Worm (Caenorhabditis elegans): ENCODE data around the gene T07D1.3.

T07D1.3 gene

ce11 chrX:2432459-2432858 is 10.7 kb downstream of the T07D1.3 start (continued):
- TF ChIP-seq nhr-11 (tag; optimal IDR thresholded peaks at IDR 0.05) (no peak), fkh-10 (GFP tag; optimal IDR thresholded peaks at IDR 0.05) (no peak), zag-1 (tag; optimal IDR thresholded peaks at IDR 0.05) (no peak), pax-3 (tag; optimal IDR thresholded peaks at IDR 0.05) (no peak)

ce11 chrX:2430317-2430716 is 12.9 kb downstream of the T07D1.3 start:
- no peak for TF ChIP-seq elt-2 (tag; optimal IDR thresholded peaks at IDR 0.05)
- no peak for TF ChIP-seq snpc-4 (tag; optimal IDR thresholded peaks at IDR 0.05)
- no peak for TF ChIP-seq aha-1 (tag; optimal IDR thresholded peaks at IDR 0.05)
- TF ChIP-seq isw-1 (GFP tag; IDR thresholded peaks at IDR 0.05) = no peak
- no peak for TF ChIP-seq xbp-1 (tag; optimal IDR thresholded peaks at IDR 0.05)
- no peak for TF ChIP-seq ceh-90 (tag; optimal IDR thresholded peaks at IDR 0.05)
- TF ChIP-seq snu-23 (GFP tag; optimal IDR thresholded peaks at IDR 0.05) = no peak
- TF ChIP-seq hlh-4 (tag; optimal IDR thresholded peaks at IDR 0.05) = no peak
- no peak for TF ChIP-seq mab-9 (GFP tag; IDR thresholded peaks at IDR 0.05)
- no peak for TF ChIP-seq irx-1 (tag; optimal IDR thresholded peaks at IDR 0.05)
- TF ChIP-seq fkh-4 (tag; optimal IDR thresholded peaks at IDR 0.05; ENCODE audit: borderline replicate concordance) = no peak

DNA sequence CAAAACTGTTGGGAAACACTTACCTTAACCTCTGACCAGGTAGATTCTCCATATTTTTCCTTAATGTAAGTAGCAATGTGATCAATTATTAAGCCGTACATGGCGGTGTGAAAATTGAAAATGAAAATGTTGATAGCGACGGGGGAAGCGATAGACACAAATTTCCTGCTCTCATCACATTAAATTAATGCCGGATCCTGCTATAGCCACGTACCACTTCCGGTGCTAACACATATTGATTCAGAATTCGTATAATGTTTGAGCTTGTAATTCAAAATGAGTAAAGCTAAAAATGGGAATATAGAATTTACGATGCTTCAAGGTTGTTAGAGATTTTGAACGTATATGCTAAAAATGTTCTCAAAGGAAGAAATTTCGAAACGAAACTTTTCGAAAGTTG is 15.8 kb downstream of the T07D1.3 start, which contains the start of gene gcy-31:
TSS of gene gcy-31 (minus strand) at position 101 of the 400 bp plus-strand sequence.
- TF ChIP-seq sptf-1 (tag; optimal IDR thresholded peaks at IDR 0.05) (no peak), egl-13 (tag; optimal IDR thresholded peaks at IDR 0.05) (peak; percentile 25), jun-1 (tag; optimal IDR thresholded peaks at IDR 0.05) (no peak), nhr-12 (tag; optimal IDR thresholded peaks at IDR 0.05) (no peak), mdl-1 (tag; optimal IDR thresholded peaks at IDR 0.05) (no peak)

DNA sequence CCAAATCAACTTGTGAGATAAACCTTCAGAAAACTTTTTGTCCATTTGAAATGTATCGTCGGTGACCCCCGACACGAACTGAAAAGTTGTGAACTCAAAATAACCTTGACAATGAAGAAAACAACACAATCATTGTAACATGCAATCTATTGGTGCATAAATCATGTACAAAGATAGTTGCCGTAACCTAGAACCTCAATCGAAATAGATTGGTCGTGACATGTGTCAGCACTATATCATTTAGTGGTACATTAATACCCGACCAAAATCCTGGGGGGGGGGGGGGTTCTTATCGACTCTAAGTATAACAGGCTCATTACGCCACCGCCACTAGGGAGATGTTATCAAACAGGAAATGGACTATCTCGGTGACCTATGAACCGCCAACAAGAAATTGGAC is 16.3 kb downstream of the T07D1.3 start:
- no peak for TF ChIP-seq xbp-1 (tag; optimal IDR thresholded peaks at IDR 0.05)

DNA sequence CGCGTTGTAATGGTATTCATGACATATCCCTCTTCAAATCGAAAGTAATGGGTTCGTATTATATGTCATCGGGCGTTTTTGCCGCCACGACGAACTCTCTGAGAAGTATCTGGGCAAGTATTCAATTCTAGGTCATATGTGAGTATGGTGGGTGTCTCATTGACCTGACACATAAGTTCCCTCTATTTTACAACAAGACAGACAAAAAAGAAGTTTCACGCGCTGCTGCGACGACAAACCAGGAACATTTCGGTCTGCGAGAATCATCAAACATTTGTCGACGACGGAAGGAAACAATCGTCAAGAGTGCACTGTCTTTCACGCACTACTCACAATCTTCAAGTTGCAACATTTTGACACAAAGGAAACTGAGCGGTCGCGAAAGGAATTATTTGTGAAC is 17.9 kb downstream of the T07D1.3 start:
- TF ChIP-seq hlh-17 (GFP tag; optimal IDR thresholded peaks at IDR 0.05; ENCODE audit: borderline replicate concordance) = no peak
- no peak for TF ChIP-seq tlp-1 (tag; optimal IDR thresholded peaks at IDR 0.05)
- no peak for TF ChIP-seq nhr-12 (tag; optimal IDR thresholded peaks at IDR 0.05)
- no peak for TF ChIP-seq pqm-1 (tag; optimal IDR thresholded peaks at IDR 0.05)
- TF ChIP-seq irx-1 (tag; optimal IDR thresholded peaks at IDR 0.05) = no peak
- no peak for TF ChIP-seq nhr-71 (tag; optimal IDR thresholded peaks at IDR 0.05)
- TF ChIP-seq sup-37 (GFP tag; optimal IDR thresholded peaks at IDR 0.05) = no peak
- TF ChIP-seq tbx-2 (tag; optimal IDR thresholded peaks at IDR 0.05) = no peak
- TF ChIP-seq hpl-2 (GFP tag; optimal IDR thresholded peaks at IDR 0.05) = no peak
- TF ChIP-seq ama-1 (optimal IDR thresholded peaks at IDR 0.05) = no peak
- peak; percentile 22 for TF ChIP-seq nhr-85 (tag)
- TF ChIP-seq egl-27 (tag; optimal IDR thresholded peaks at IDR 0.05) = no peak
- TF ChIP-seq mab-9 (GFP tag; IDR thresholded peaks at IDR 0.05) = no peak
- TF ChIP-seq blmp-1 (tag; optimal IDR thresholded peaks at IDR 0.05) = peak; percentile 27
- no peak for TF ChIP-seq unc-62 (GFP tag; optimal IDR thresholded peaks at IDR 0.05)
- TF ChIP-seq mdl-1 (tag; optimal IDR thresholded peaks at IDR 0.05) = no peak
- no peak for TF ChIP-seq Y116A8C.19 (tag; optimal IDR thresholded peaks at IDR 0.05; ENCODE audit: borderline replicate concordance)

DNA sequence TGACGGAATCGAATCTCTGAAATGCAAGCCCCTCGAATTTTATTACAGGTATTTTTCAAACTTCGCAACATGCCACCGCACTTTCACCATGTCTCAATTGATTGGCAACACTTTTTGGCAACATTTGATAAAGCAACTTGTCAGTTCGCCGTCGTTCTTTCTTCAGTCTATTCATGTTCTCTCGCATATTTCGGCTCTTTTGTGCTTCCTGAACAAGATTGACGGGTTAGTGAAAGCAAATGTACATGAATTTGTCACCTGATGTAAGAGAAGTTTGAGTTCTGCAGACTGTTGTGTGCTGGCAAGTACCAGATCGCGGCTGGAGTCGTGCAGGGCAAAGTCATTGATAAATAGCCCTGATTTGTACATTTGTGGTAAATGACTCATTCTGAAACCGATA is 21.1 kb downstream of the T07D1.3 start:
- TF ChIP-seq dsc-1 (tag; optimal IDR thresholded peaks at IDR 0.05) = no peak
- TF ChIP-seq mab-9 (GFP tag; IDR thresholded peaks at IDR 0.05) = no peak
- no peak for TF ChIP-seq lin-35 (GFP tag; optimal IDR thresholded peaks at IDR 0.05)
- no peak for TF ChIP-seq nhr-11 (tag; optimal IDR thresholded peaks at IDR 0.05)
- TF ChIP-seq egl-13 (tag; optimal IDR thresholded peaks at IDR 0.05) = no peak
